Worm (Caenorhabditis elegans) whole organism, late embryonic: ENCODE results near the gene F27E5.8.

Experiments
- Y22D7AL.16 ChIP-seq: sonication (generic microtip); optimal IDR thresholded peaks from 2 replicates; lab custom pipeline; 2016; ENCODE audit warnings: missing genetic modification characterization, missing compliant biosample characterization
- ceh-14 ChIP-seq: sonication (generic microtip); optimal IDR thresholded peaks from 2 replicates; lab custom pipeline; 2016; ENCODE audit warnings: missing genotype, missing genetic modification characterization, missing compliant biosample characterization
- che-1 ChIP-seq: sonication (generic microtip); optimal IDR thresholded peaks from 2 replicates; lab custom pipeline; 2016; ENCODE audit warnings: mild to moderate bottlenecking, missing genetic modification characterization, missing compliant biosample characterization
- ets-4 ChIP-seq: sonication (generic microtip); optimal IDR thresholded peaks from 2 replicates; lab custom pipeline; 2016; ENCODE audit warnings: missing genetic modification characterization, missing compliant biosample characterization
- fax-1 ChIP-seq: sonication (generic microtip); optimal IDR thresholded peaks from 2 replicates; lab custom pipeline; 2016; ENCODE audit warnings: missing genotype, missing genetic modification characterization, missing compliant biosample characterization
- madf-2 ChIP-seq: sonication (generic microtip); optimal IDR thresholded peaks from 2 replicates; lab custom pipeline; 2017; ENCODE audit warnings: missing genetic modification characterization, missing compliant biosample characterization
- mec-3 ChIP-seq: sonication (generic microtip); optimal IDR thresholded peaks from 2 replicates; lab custom pipeline; 2016; ENCODE audit warnings: borderline replicate concordance, missing genetic modification characterization, missing compliant biosample characterization
- pqm-1 ChIP-seq: sonication (generic microtip); optimal IDR thresholded peaks from 2 replicates; lab custom pipeline; 2016; ENCODE audit warnings: missing genetic modification characterization, missing compliant biosample characterization
- sox-2 ChIP-seq: fragments of 200-800 bp; sonication (Bioruptor generic); IDR thresholded peaks from 2 replicates; pipeline ENCODE4 v1.3.6; 2022; ENCODE audit warnings: missing genetic modification reagents, missing genetic modification characterization, missing compliant biosample characterization
- unc-55 ChIP-seq: sonication (generic microtip); optimal IDR thresholded peaks from 2 replicates; lab custom pipeline; 2017; ENCODE audit warnings: missing biosample characterization, missing genetic modification reagents, missing genetic modification characterization
- unc-86 ChIP-seq: sonication (generic microtip); optimal IDR thresholded peaks from 2 replicates; lab custom pipeline; 2016; ENCODE audit warnings: missing genetic modification characterization, missing compliant biosample characterization

- TF ChIP-seq unc-55 (GFP tag; lab: Kevin White, UChicago) (no peak), madf-2 (tag; lab: Kevin White, UChicago) (no peak), fax-1 (tag; lab: Kevin White, UChicago) (no peak), che-1 (no peak), ceh-14 (no peak), sox-2 (GFP tag; lab: Robert Waterston, UW) (no peak), pqm-1 (tag; lab: Kevin White, UChicago) (no peak), Y22D7AL.16 (no peak), ets-4 (tag; lab: Kevin White, UChicago) (no peak), mec-3 (tag; lab: Kevin White, UChicago) (no peak), unc-86 (tag; lab: Kevin White, UChicago) (no peak)
Observed at ce11 chrII:10095224-10095623, 32.1 kb downstream of the F27E5.8 start.
